Worm (Caenorhabditis elegans): ENCODE results near the gene sdc-1.

DNA sequence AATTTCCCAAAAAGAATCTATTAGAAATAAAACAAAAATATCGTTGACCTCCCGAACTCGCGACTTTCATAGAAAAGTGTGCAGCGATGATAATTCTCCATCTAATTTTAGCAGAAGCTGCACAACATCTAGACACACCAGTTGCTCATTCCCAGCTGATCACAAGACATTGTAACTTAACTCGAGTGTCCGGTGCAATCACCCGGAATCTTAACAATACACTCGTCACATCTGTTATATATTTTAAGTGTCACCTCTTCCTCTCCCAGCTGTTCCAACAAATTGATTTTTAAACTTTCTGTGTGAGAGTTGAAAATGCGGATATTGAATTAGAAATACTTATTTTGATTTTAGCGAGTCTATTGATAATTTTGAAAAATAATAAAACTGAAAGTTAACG is 45.8 kb downstream of the sdc-1 start:
- TF ChIP-seq dmd-4 (tag; optimal IDR thresholded peaks at IDR 0.05) = no peak
- no peak for TF ChIP-seq snpc-4 (tag; optimal IDR thresholded peaks at IDR 0.05)
- TF ChIP-seq nhr-6 (tag; optimal IDR thresholded peaks at IDR 0.05) = no peak

Measured in whole organism, L2 larva.